Fruit fly (Drosophila melanogaster): Measurements from ENCODE around the gene norpA.
A peak's percentile ranks its signal among the peaks of the same experiment; 100 is the strongest.

The norpA gene

dm6 chrX:4324781-4325180, 2.4 kb downstream of the norpA start:
- TF ChIP-seq CG14860 (GFP tag; IDR thresholded peaks at IDR 0.05; ENCODE audit: partially characterized antibody) (no peak), Blimp-1 (GFP tag; optimal IDR thresholded peaks at IDR 0.05) (peak; percentile 95), CG11696 (GFP tag; IDR thresholded peaks at IDR 0.05) (peak; percentile 94), Atf-2 (GFP tag; optimal IDR thresholded peaks at IDR 0.05) (peak; percentile 97), nmo (GFP tag; optimal IDR thresholded peaks at IDR 0.05) (peak; percentile 97), Meics (GFP tag; optimal IDR thresholded peaks at IDR 0.05) (peak; percentile 98), odd (GFP tag; optimal IDR thresholded peaks at IDR 0.05) (peak; percentile 96), ATbp (GFP tag; optimal IDR thresholded peaks at IDR 0.05) (peak; percentile 97), zfh1 (GFP tag; IDR thresholded peaks at IDR 0.05) (peak; percentile 99), CG30020 (tag; optimal IDR thresholded peaks at IDR 0.05) (peak; percentile 73), CG7786 (GFP tag; optimal IDR thresholded peaks at IDR 0.05) (peak; percentile 99), CG42726 (GFP tag; IDR thresholded peaks at IDR 0.05; ENCODE audit: partially characterized antibody) (no peak), CG15601 (tag; optimal IDR thresholded peaks at IDR 0.05) (peak; percentile 92), CG12391 (tag; optimal IDR thresholded peaks at IDR 0.05) (peak; percentile 97), MBD-R2 (GFP tag; IDR thresholded peaks at IDR 0.05) (peak; percentile 99), CG30431 (GFP tag; optimal IDR thresholded peaks at IDR 0.05) (peak; percentile 96), D19A (tag; optimal IDR thresholded peaks at IDR 0.05) (peak; percentile 92), ac (GFP tag; optimal IDR thresholded peaks at IDR 0.05) (peak; percentile 78), onecut (GFP tag; IDR thresholded peaks at IDR 0.05) (peak; percentile 95), Taf1 (GFP tag; IDR thresholded peaks at IDR 0.05) (peak; percentile 99), stwl (tag; optimal IDR thresholded peaks at IDR 0.05) (no peak), CG1024 (GFP tag; IDR thresholded peaks at IDR 0.05) (peak; percentile 97), CG6254 (GFP tag; optimal IDR thresholded peaks at IDR 0.05) (peak; percentile 91), peb (GFP tag; IDR thresholded peaks at IDR 0.05) (peak; percentile 98), CG6765 (GFP tag; optimal IDR thresholded peaks at IDR 0.05) (peak; percentile 96), NFAT (GFP tag; IDR thresholded peaks at IDR 0.05) (peak; percentile 99), CG10543 (GFP tag; optimal IDR thresholded peaks at IDR 0.05) (peak; percentile 99), crol (GFP tag; IDR thresholded peaks at IDR 0.05) (peak; percentile 70), sob (GFP tag; IDR thresholded peaks at IDR 0.05) (peak; percentile 99), CG10979 (tag; optimal IDR thresholded peaks at IDR 0.05) (peak; percentile 88), az2 (GFP tag; optimal IDR thresholded peaks at IDR 0.05) (peak; percentile 97), CG34422 (GFP tag; IDR thresholded peaks at IDR 0.05) (peak; percentile 99), zen2 (GFP tag; IDR thresholded peaks at IDR 0.05; ENCODE audit: partially characterized antibody) (no peak), jigr1 (GFP tag; IDR thresholded peaks at IDR 0.05) (peak; percentile 95), CG9215 (GFP tag; IDR thresholded peaks at IDR 0.05) (peak; percentile 98), CG11398 (GFP tag; optimal IDR thresholded peaks at IDR 0.05) (peak; percentile 96), Drgx (GFP tag; IDR thresholded peaks at IDR 0.05) (peak; percentile 99), sna (GFP tag; IDR thresholded peaks at IDR 0.05; ENCODE audit: partially characterized antibody) (no peak), dmrt11E (tag; optimal IDR thresholded peaks at IDR 0.05) (peak; percentile 73), Adf1 (GFP tag; IDR thresholded peaks at IDR 0.05) (peak; percentile 92), Oli (tag; optimal IDR thresholded peaks at IDR 0.05) (peak; percentile 98), pros (GFP tag; optimal IDR thresholded peaks at IDR 0.05) (peak; percentile 19), Hr51 (GFP tag; optimal IDR thresholded peaks at IDR 0.05) (peak; percentile 97), dimm (GFP tag; IDR thresholded peaks at IDR 0.05) (peak; percentile 99), CG1792 (GFP tag; optimal IDR thresholded peaks at IDR 0.05) (peak; percentile 98), en (GFP tag; optimal IDR thresholded peaks at IDR 0.05) (peak; percentile 95), CG16779 (GFP tag; IDR thresholded peaks at IDR 0.05) (peak; percentile 99), danr (GFP tag; IDR thresholded peaks at IDR 0.05) (peak; percentile 98), CG3838 (GFP tag; optimal IDR thresholded peaks at IDR 0.05) (peak; percentile 94), CG5245 (GFP tag; optimal IDR thresholded peaks at IDR 0.05) (peak; percentile 98), cas (GFP tag; IDR thresholded peaks at IDR 0.05) (peak; percentile 99)

Data from whole organism, embryonic.